Fruit fly (Drosophila melanogaster) S2 (cell line): ENCODE data around the gene Or67c.

ENCODE experiments used
- CG8478 ChIP-seq: fragments of >200 bp; optimal IDR thresholded peaks from 2 replicates; lab custom pipeline; 2018
- CTCF ChIP-seq, 2 experiments: fragments of >200 bp; optimal IDR thresholded peaks; 2 replicates each; lab custom pipeline; 2018

DNA sequence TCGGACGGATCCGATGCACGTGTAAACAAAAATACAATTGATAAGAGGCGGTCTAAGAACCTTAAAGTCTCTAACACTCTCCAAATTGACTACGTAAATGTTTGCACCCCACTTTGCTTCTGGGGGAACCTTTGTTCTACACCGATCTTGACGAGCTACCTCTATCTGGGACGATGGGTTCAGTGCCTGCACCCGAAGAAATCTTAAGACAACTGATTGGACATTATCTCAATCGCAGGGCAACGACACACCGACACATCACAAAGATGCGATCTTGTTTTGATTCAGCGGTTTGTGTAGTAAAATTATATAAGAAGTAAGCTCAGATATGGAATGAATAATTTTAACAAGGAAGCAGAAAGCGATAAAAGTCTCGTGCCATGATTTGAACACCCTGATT lies 21.1 kb downstream of the Or67c start:
- no peak for TF ChIP-seq CG8478 (lab: Kevin White, UChicago)
- no peak for TF ChIP-seq CTCF (optimal IDR thresholded peaks at IDR 0.05; lab: Kevin White, UChicago)
